Worm (Caenorhabditis elegans) whole organism, midembryonic: ENCODE results near the gene K11D12.14.

Source experiments
- T22C8.4 ChIP-seq: fragments of 200-800 bp; sonication (Bioruptor generic); IDR thresholded peaks from 2 replicates; pipeline ENCODE4 v1.3.6; 2022; ENCODE audit warnings: missing genetic modification characterization, missing compliant biosample characterization
- cog-1 ChIP-seq: sonication (generic microtip); optimal IDR thresholded peaks from 2 replicates; lab custom pipeline; 2016; ENCODE audit warnings: missing genetic modification characterization, missing compliant biosample characterization
- flt-1 ChIP-seq: fragments of 200-800 bp; sonication (Bioruptor generic); IDR thresholded peaks from 2 replicates; pipeline ENCODE4 v1.3.6; 2022; ENCODE audit warnings: missing genetic modification characterization, missing compliant biosample characterization
- klf-2 ChIP-seq: fragments of 200-800 bp; sonication (Bioruptor generic); conservative IDR thresholded peaks from 2 replicates; pipeline ENCODE4 v1.3.6; 2022; ENCODE audit warnings: missing genetic modification reagents, missing genetic modification characterization, missing compliant biosample characterization
- med-1 ChIP-seq: sonication (generic microtip); optimal IDR thresholded peaks from 2 replicates; lab custom pipeline; 2017; ENCODE audit warnings: missing genetic modification characterization, mild to moderate bottlenecking, missing compliant biosample characterization, antibody characterized with exemption, missing genetic modification reagents; ENCODE audit not compliant: insufficient read depth
- ref-1 ChIP-seq: fragments of 200-800 bp; sonication (Bioruptor generic); conservative IDR thresholded peaks from 2 replicates; pipeline ENCODE4 v1.3.6; 2022; ENCODE audit warnings: missing genetic modification reagents, missing genetic modification characterization, missing compliant biosample characterization
- tab-1 ChIP-seq: fragments of 200-800 bp; sonication (Bioruptor generic); IDR thresholded peaks from 2 replicates; pipeline ENCODE4 v1.3.6; 2022; ENCODE audit warnings: missing genetic modification characterization, missing compliant biosample characterization
- ztf-23 ChIP-seq: fragments of 200-800 bp; sonication (Bioruptor generic); IDR thresholded peaks from 2 replicates; pipeline ENCODE4 v1.3.6; 2022; ENCODE audit warnings: missing genetic modification reagents, missing genetic modification characterization, missing compliant biosample characterization
- ztf-29 ChIP-seq: fragments of 200-800 bp; sonication (Bioruptor generic); IDR thresholded peaks from 2 replicates; pipeline ENCODE4 v1.3.6; 2022; ENCODE audit warnings: missing genetic modification reagents, missing genetic modification characterization, missing compliant biosample characterization

Gene K11D12.14

DNA sequence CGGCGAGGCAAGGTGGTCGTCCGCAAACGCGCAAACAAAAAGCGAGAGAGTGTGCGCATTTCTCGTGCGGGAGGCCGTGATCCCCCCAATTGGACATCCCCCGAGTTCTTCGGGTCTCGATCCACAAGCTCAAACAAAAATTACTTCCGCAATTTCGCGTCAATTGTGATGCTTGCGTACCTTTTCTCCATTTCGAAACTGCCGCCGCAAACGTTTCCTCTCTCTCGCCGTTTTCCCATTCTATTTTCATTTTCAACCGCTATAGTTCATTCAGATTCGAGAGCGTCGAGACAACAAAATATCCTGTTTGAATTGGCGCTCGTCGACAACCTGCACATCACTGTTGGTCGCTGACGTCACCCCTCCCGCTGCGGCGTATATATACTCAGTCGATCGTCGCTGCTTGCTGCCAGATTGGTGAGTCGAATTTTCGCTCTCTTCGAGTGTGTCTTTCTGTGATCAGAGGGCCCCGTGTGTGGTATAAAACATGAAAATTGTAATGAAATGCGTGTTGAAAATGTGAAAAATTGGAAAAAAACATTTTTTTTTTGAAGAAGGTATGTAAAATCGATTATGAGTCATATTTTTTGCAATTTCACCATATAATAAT lies at the start of gene K11D12.14, which contains the start of gene pqn-51:
Gene K11D12.14, plus strand, starts transcription at position 304 of the 610 bp plus-strand sequence.
Gene pqn-51, plus strand, starts transcription at position 275 of the 610 bp plus-strand sequence.
- TF ChIP-seq ztf-23 (GFP tag; lab: Robert Waterston, UW) (peak; percentile 80), flt-1 (GFP tag; lab: Robert Waterston, UW) (no peak; the same call in 1 of the 2 replicates), cog-1 (tag; lab: Kevin White, UChicago) (peak; percentile 74), ztf-29 (peak; percentile 56), med-1 (GFP tag; lab: Kevin White, UChicago) (no peak), klf-2 (GFP tag; lab: Robert Waterston, UW) (no peak), ref-1 (GFP tag; lab: Robert Waterston, UW) (no peak), tab-1 (GFP tag; lab: Robert Waterston, UW) (no peak), T22C8.4 (no peak)

DNA sequence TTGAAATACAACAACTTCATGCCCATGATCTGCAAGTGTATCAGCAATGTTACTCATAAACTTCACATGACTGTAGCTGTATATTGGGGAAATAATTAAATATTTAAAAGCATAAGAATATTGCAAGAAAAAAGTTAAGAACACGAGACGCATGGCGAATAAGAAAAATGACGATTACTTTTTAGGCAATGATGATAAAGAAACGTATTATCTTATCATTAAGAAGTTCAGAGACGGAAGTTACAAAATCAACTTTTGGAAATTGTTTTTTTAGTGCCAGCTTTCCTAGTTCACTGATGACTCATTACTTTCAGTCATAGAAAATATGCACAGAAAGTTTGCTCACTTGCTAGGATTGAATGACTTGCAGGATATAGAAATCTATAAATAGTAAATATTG lies 49.0 kb upstream of the K11D12.14 start, which contains the start of gene ugt-7:
Gene ugt-7, minus strand, starts transcription at position 161 of the 400 bp plus-strand sequence.
- TF ChIP-seq flt-1 (GFP tag; lab: Robert Waterston, UW) (no peak), ztf-23 (GFP tag; lab: Robert Waterston, UW) (no peak), klf-2 (GFP tag; lab: Robert Waterston, UW) (no peak), med-1 (GFP tag; lab: Kevin White, UChicago) (no peak), cog-1 (tag; lab: Kevin White, UChicago) (no peak), ref-1 (GFP tag; lab: Robert Waterston, UW) (no peak), ztf-29 (no peak), tab-1 (GFP tag; lab: Robert Waterston, UW) (no peak), T22C8.4 (no peak)

DNA sequence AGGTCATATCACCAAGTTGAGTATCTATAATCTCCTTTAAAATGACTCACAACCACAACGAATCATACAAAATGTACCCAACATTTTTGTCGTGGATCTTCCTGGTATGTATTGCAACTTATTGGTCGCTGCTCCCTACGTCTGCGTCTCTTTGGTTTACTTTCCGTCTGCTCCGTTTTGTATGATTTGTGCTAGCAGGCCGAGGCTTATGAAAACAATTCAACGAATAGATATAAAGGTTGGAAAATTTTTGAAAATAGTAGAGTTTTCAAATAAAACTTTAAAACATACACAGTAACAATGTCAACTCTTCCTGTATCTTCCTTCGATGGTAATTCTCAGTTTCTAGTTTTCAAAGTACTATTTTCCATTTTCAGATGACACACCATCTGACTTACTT lies 48.0 kb upstream of the K11D12.14 start, which contains the start of gene srr-8:
Gene srr-8, plus strand, starts transcription at position 301 of the 400 bp plus-strand sequence.
- TF ChIP-seq med-1 (GFP tag; lab: Kevin White, UChicago): no peak
- no peak for TF ChIP-seq cog-1 (tag; lab: Kevin White, UChicago)
- TF ChIP-seq ref-1 (GFP tag; lab: Robert Waterston, UW): no peak
- TF ChIP-seq klf-2 (GFP tag; lab: Robert Waterston, UW): no peak
- no peak for TF ChIP-seq ztf-23 (GFP tag; lab: Robert Waterston, UW)
- TF ChIP-seq tab-1 (GFP tag; lab: Robert Waterston, UW): no peak
- no peak for TF ChIP-seq T22C8.4
- TF ChIP-seq flt-1 (GFP tag; lab: Robert Waterston, UW): no peak
- TF ChIP-seq ztf-29: no peak

DNA sequence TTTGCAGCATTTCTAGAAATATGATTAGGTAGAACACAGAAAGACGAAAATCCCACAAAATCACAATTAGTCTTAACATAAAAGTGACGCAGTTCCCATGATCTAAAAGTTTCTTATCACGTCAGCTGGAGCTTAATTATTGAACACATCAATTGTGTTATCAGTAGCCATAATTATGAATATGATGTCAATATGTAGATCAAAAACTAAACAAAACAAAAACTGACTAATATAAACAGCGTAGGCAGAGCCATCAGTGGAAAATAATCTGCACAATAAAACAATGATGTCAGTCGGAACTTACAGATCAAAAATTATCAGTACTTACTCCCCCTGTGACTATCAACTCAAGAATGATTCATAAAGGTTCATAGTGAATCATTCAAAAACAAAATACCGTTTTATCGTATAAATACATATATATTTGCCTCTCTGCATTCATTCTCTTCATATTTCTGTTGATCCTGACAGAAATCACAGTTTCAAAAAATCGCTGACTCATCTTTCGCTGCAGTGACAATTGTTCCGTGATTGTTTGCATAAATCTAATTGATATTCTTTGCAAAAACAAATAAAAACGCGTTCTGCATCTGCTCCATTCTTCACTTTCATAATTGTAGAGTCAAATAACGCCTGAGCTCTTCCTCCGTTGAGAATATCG lies 37.1 kb upstream of the K11D12.14 start, which contains the start of gene srr-6:
Gene srr-6, plus strand, starts transcription at position 611 of the 661 bp plus-strand sequence.
- no peak for TF ChIP-seq klf-2 (GFP tag; lab: Robert Waterston, UW)
- TF ChIP-seq T22C8.4: no peak
- TF ChIP-seq flt-1 (GFP tag; lab: Robert Waterston, UW): no peak
- TF ChIP-seq ztf-23 (GFP tag; lab: Robert Waterston, UW): no peak
- no peak for TF ChIP-seq ref-1 (GFP tag; lab: Robert Waterston, UW)
- no peak for TF ChIP-seq cog-1 (tag; lab: Kevin White, UChicago)
- TF ChIP-seq ztf-29: no peak
- no peak for TF ChIP-seq med-1 (GFP tag; lab: Kevin White, UChicago)
- TF ChIP-seq tab-1 (GFP tag; lab: Robert Waterston, UW): no peak

DNA sequence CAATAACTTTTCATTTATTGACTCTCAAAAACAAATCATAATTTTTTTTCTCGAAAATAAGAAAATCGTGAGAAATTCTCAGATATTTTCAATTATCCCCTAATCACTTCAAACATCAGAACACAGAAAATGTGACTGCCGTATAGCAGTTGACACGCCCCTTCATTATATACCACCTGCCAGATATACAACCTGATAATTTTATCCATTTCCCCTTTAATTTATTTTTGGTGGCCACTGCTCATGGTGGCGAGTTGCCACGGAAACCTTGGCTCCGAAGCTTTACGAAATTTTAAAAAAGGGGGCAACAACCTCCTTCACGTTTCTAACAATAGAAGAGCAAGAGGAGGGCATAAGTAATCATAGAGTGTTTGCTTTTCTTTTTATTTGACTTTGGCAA lies 32.7 kb upstream of the K11D12.14 start:
- TF ChIP-seq ztf-23 (GFP tag; lab: Robert Waterston, UW): no peak
- 0 out of 2 replicates have a peak, but pooled peaks have one; percentile 10 for TF ChIP-seq ztf-29

DNA sequence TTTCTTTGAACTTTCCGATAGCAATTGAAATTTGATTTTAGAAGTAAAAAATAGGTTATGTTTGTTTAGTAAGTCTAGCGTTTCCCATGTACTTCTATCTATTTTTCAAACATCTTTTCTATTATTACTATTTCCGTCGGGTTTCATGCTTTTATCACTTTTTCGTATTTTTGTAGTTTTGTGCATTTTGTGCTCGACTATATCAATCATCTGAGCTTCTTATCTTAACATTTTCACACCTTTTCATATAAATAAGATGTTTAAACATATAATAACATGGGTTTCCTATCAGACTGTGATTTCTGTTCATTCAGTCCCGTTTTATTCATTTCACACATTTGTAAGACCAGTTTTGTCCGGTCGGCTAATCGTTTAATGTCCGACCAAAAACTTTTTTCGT lies 31.4 kb upstream of the K11D12.14 start:
- TF ChIP-seq flt-1 (GFP tag; lab: Robert Waterston, UW): no peak
- TF ChIP-seq ref-1 (GFP tag; lab: Robert Waterston, UW): no peak
- no peak for TF ChIP-seq ztf-29
- no peak for TF ChIP-seq med-1 (GFP tag; lab: Kevin White, UChicago)
- no peak for TF ChIP-seq tab-1 (GFP tag; lab: Robert Waterston, UW)
- no peak for TF ChIP-seq cog-1 (tag; lab: Kevin White, UChicago)
- TF ChIP-seq klf-2 (GFP tag; lab: Robert Waterston, UW): no peak
- TF ChIP-seq T22C8.4: no peak
- TF ChIP-seq ztf-23 (GFP tag; lab: Robert Waterston, UW): no peak

DNA sequence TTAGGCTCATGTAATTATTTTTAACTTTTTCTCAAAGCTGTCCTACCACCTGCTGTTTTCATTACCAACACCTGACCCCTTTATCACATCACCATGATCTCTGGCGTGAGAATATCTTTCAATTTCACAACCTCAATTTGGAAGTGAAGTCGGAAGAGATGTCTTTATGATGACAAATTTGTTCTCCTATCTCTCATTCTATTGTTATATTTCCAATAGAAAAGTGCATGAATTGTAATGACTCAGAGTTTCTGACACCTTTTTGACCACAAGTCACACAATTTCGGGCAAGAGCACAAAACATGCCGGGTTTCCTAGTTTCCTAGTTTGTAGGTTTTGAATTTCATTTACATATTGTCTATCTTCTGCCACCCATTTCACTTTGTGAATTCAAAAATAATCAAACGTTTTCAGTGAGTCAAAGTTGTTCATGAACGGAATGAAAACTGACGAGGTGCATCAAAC lies 30.6 kb upstream of the K11D12.14 start, which contains the start of gene srr-4:
Gene srr-4, plus strand, starts transcription at position 415 of the 465 bp plus-strand sequence.
- TF ChIP-seq T22C8.4: no peak
- no peak for TF ChIP-seq ztf-23 (GFP tag; lab: Robert Waterston, UW)
- no peak for TF ChIP-seq tab-1 (GFP tag; lab: Robert Waterston, UW)
- TF ChIP-seq flt-1 (GFP tag; lab: Robert Waterston, UW): no peak
- TF ChIP-seq ztf-29: no peak
- no peak for TF ChIP-seq ref-1 (GFP tag; lab: Robert Waterston, UW)
- no peak for TF ChIP-seq cog-1 (tag; lab: Kevin White, UChicago)
- no peak for TF ChIP-seq med-1 (GFP tag; lab: Kevin White, UChicago)
- TF ChIP-seq klf-2 (GFP tag; lab: Robert Waterston, UW): no peak

DNA sequence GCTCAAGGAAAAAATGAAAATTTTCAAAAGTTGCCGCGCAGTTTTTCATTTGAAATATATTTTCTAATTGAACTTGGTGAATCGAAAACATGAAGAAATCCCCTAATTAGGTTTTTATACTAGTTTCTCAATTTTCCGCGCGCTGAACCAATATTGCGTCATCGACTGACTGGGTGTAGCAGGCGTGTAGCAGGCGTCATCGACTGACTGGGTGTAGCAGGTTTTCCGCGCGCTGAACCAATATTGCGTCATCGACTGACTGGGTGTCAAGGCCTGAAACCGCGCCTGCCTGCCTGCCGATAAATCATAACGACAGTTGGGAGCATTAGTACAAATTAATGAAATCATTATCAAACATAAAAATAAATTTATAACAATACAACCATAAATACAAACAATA lies 26.1 kb upstream of the K11D12.14 start:
- no peak for TF ChIP-seq tab-1 (GFP tag; lab: Robert Waterston, UW)
- no peak for TF ChIP-seq ztf-29
- TF ChIP-seq klf-2 (GFP tag; lab: Robert Waterston, UW): no peak
- no peak for TF ChIP-seq ref-1 (GFP tag; lab: Robert Waterston, UW)

DNA sequence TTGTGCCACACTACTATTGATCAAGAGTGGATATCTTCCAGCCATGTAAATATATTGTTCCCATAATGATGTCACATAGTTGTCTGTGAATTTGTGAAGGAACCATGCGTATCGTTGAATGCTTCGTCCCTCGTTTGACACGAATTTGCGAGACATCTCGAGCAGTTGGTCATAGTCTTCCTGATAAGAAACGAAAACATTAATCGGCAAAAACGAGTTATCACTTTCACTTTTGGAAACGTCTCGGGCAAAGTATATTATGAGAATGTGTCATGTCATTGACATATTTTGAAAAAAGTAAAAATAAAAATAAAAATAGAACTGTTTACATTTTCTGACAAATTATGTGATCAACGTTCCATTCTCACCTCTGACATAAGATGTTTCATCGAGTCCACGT lies 23.0 kb upstream of the K11D12.14 start:
- TF ChIP-seq T22C8.4 (no peak), klf-2 (GFP tag; lab: Robert Waterston, UW) (no peak)
